Worm (Caenorhabditis elegans): ENCODE measurements around the gene W05H5.1.

W05H5.1 gene

ce11 chrII:12473406-12473805 is 28.8 kb upstream of the W05H5.1 start, which contains the start of gene srg-17:
Gene srg-17 (plus strand): TSS chrII:12473706.
- TF ChIP-seq ztf-29 (GFP tag; IDR thresholded peaks at IDR 0.05) (no peak), klf-2 (GFP tag; conservative IDR thresholded peaks at IDR 0.05) (no peak), ref-1 (GFP tag; conservative IDR thresholded peaks at IDR 0.05) (no peak), med-1 (GFP tag; optimal IDR thresholded peaks at IDR 0.05; ENCODE audit: insufficient read depth) (no peak), cog-1 (tag; optimal IDR thresholded peaks at IDR 0.05) (no peak), flt-1 (GFP tag; IDR thresholded peaks at IDR 0.05) (no peak), ztf-23 (GFP tag; IDR thresholded peaks at IDR 0.05) (no peak), T22C8.4 (GFP tag; IDR thresholded peaks at IDR 0.05) (no peak), tab-1 (GFP tag; IDR thresholded peaks at IDR 0.05) (no peak)

ce11 chrII:12471138-12471855 is 26.7 kb upstream of the W05H5.1 start, which contains the start of the genes F15A4.5 and phat-8:
Gene F15A4.5 (minus strand): TSS chrII:12471238.
Gene phat-8 (plus strand): TSS chrII:12471805.
- TF ChIP-seq ref-1 (GFP tag; conservative IDR thresholded peaks at IDR 0.05): no peak
- no peak for TF ChIP-seq ztf-23 (GFP tag; IDR thresholded peaks at IDR 0.05)
- no peak for TF ChIP-seq ztf-29 (GFP tag; IDR thresholded peaks at IDR 0.05)
- TF ChIP-seq tab-1 (GFP tag; IDR thresholded peaks at IDR 0.05): no peak
- TF ChIP-seq klf-2 (GFP tag; conservative IDR thresholded peaks at IDR 0.05): no peak

- no peak for TF ChIP-seq tab-1 (GFP tag; IDR thresholded peaks at IDR 0.05)
- TF ChIP-seq T22C8.4 (GFP tag; IDR thresholded peaks at IDR 0.05): no peak
- no peak for TF ChIP-seq cog-1 (tag; optimal IDR thresholded peaks at IDR 0.05)
- no peak for TF ChIP-seq ztf-29 (GFP tag; IDR thresholded peaks at IDR 0.05)
- no peak for TF ChIP-seq ref-1 (GFP tag; conservative IDR thresholded peaks at IDR 0.05)
- no peak for TF ChIP-seq klf-2 (GFP tag; conservative IDR thresholded peaks at IDR 0.05)
- no peak for TF ChIP-seq med-1 (GFP tag; optimal IDR thresholded peaks at IDR 0.05; ENCODE audit: insufficient read depth)
- no peak for TF ChIP-seq ztf-23 (GFP tag; IDR thresholded peaks at IDR 0.05)
- TF ChIP-seq flt-1 (GFP tag; IDR thresholded peaks at IDR 0.05): no peak
Measured at ce11 chrII:12467047-12467446, 22.5 kb upstream of the W05H5.1 start, which contains the start of gene srg-16. Gene srg-16 (plus strand): TSS chrII:12467133.

ce11 chrII:12465557-12465956 is 21.0 kb upstream of the W05H5.1 start, which contains the start of gene sre-37:
Gene sre-37 (plus strand): TSS chrII:12465857.
- TF ChIP-seq ref-1 (GFP tag; conservative IDR thresholded peaks at IDR 0.05): no peak
- no peak for TF ChIP-seq tab-1 (GFP tag; IDR thresholded peaks at IDR 0.05)
- TF ChIP-seq flt-1 (GFP tag; IDR thresholded peaks at IDR 0.05): no peak
- TF ChIP-seq ztf-23 (GFP tag; IDR thresholded peaks at IDR 0.05): no peak
- TF ChIP-seq ztf-29 (GFP tag; IDR thresholded peaks at IDR 0.05): no peak
- TF ChIP-seq T22C8.4 (GFP tag; IDR thresholded peaks at IDR 0.05): no peak
- no peak for TF ChIP-seq cog-1 (tag; optimal IDR thresholded peaks at IDR 0.05)
- no peak for TF ChIP-seq klf-2 (GFP tag; conservative IDR thresholded peaks at IDR 0.05)
- TF ChIP-seq med-1 (GFP tag; optimal IDR thresholded peaks at IDR 0.05; ENCODE audit: insufficient read depth): no peak

ce11 chrII:12462244-12462643 is 17.7 kb upstream of the W05H5.1 start, which contains the start of gene F15A4.2:
Gene F15A4.2 (plus strand): TSS chrII:12462544.
- no peak for TF ChIP-seq med-1 (GFP tag; optimal IDR thresholded peaks at IDR 0.05; ENCODE audit: insufficient read depth)
- TF ChIP-seq flt-1 (GFP tag; IDR thresholded peaks at IDR 0.05): no peak
- TF ChIP-seq T22C8.4 (GFP tag; IDR thresholded peaks at IDR 0.05): no peak; the same call in 1 of the 2 replicates
- TF ChIP-seq ztf-29 (GFP tag; IDR thresholded peaks at IDR 0.05): no peak
- no peak for TF ChIP-seq ztf-23 (GFP tag; IDR thresholded peaks at IDR 0.05)
- TF ChIP-seq ref-1 (GFP tag; conservative IDR thresholded peaks at IDR 0.05): no peak
- no peak for TF ChIP-seq cog-1 (tag; optimal IDR thresholded peaks at IDR 0.05)
- TF ChIP-seq klf-2 (GFP tag; conservative IDR thresholded peaks at IDR 0.05): no peak
- no peak for TF ChIP-seq tab-1 (GFP tag; IDR thresholded peaks at IDR 0.05)

ce11 chrII:12460602-12461453 is 16.2 kb upstream of the W05H5.1 start, which contains the start of gene tag-280:
Gene tag-280 (plus strand): TSS chrII:12460652.
- no peak for TF ChIP-seq ztf-23 (GFP tag; IDR thresholded peaks at IDR 0.05)
- no peak for TF ChIP-seq flt-1 (GFP tag; IDR thresholded peaks at IDR 0.05)
- TF ChIP-seq med-1 (GFP tag; optimal IDR thresholded peaks at IDR 0.05; ENCODE audit: insufficient read depth): no peak
- TF ChIP-seq tab-1 (GFP tag; IDR thresholded peaks at IDR 0.05): no peak
- TF ChIP-seq ztf-29 (GFP tag; IDR thresholded peaks at IDR 0.05): no peak
- TF ChIP-seq T22C8.4 (GFP tag; IDR thresholded peaks at IDR 0.05): no peak
- no peak for TF ChIP-seq klf-2 (GFP tag; conservative IDR thresholded peaks at IDR 0.05)
- no peak for TF ChIP-seq ref-1 (GFP tag; conservative IDR thresholded peaks at IDR 0.05)
- TF ChIP-seq cog-1 (tag; optimal IDR thresholded peaks at IDR 0.05): no peak

- no peak for TF ChIP-seq T22C8.4 (GFP tag; IDR thresholded peaks at IDR 0.05)
- 0 out of 2 replicates have a peak, but pooled peaks have one; percentile 44 for TF ChIP-seq ztf-23 (GFP tag; IDR thresholded peaks at IDR 0.05)
- TF ChIP-seq cog-1 (tag; optimal IDR thresholded peaks at IDR 0.05): peak; percentile 48
- TF ChIP-seq klf-2 (GFP tag; conservative IDR thresholded peaks at IDR 0.05): no peak
Measured at ce11 chrII:12459422-12459821, 14.8 kb upstream of the W05H5.1 start, which contains the start of gene tag-281. Gene tag-281 (plus strand): TSS chrII:12459761.

- TF ChIP-seq ztf-29 (GFP tag; IDR thresholded peaks at IDR 0.05) (no peak), T22C8.4 (GFP tag; IDR thresholded peaks at IDR 0.05) (no peak), cog-1 (tag; optimal IDR thresholded peaks at IDR 0.05) (no peak), flt-1 (GFP tag; IDR thresholded peaks at IDR 0.05) (no peak), ztf-23 (GFP tag; IDR thresholded peaks at IDR 0.05) (no peak), ref-1 (GFP tag; conservative IDR thresholded peaks at IDR 0.05) (no peak), klf-2 (GFP tag; conservative IDR thresholded peaks at IDR 0.05) (no peak), med-1 (GFP tag; optimal IDR thresholded peaks at IDR 0.05; ENCODE audit: insufficient read depth) (no peak), tab-1 (GFP tag; IDR thresholded peaks at IDR 0.05) (no peak)
Measured at ce11 chrII:12457275-12457674, 12.7 kb upstream of the W05H5.1 start, which contains the start of gene sre-38. Gene sre-38 (plus strand): TSS chrII:12457575.

- TF ChIP-seq tab-1 (GFP tag; IDR thresholded peaks at IDR 0.05): 0 out of 2 replicates have a peak, but pooled peaks have one; percentile 42
- TF ChIP-seq ref-1 (GFP tag; conservative IDR thresholded peaks at IDR 0.05): no peak
Measured at ce11 chrII:12456633-12457032, 12.1 kb upstream of the W05H5.1 start, which contains the start of gene sre-32. Gene sre-32 (minus strand): TSS chrII:12456733.

Data from whole organism, midembryonic.